Worm (Caenorhabditis elegans) whole organism, L1 larva: ENCODE measurements around the gene scl-13.

ENCODE experiments used
- C16A3.4 ChIP-seq: fragments of 150-350 bp; optimal IDR thresholded peaks from 2 replicates; lab custom pipeline; 2014; ENCODE audit warnings: missing biosample characterization, missing genetic modification characterization
- F16B12.6 ChIP-seq: fragments of 150-350 bp; optimal IDR thresholded peaks from 2 replicates; lab custom pipeline; 2014; ENCODE audit warnings: missing biosample characterization, missing genetic modification characterization
- Y116A8C.19 ChIP-seq: sonication (generic microtip); optimal IDR thresholded peaks from 2 replicates; lab custom pipeline; 2016; ENCODE audit warnings: missing compliant biosample characterization, missing genetic modification characterization, borderline replicate concordance
- aly-2 ChIP-seq: fragments of 150-350 bp; optimal IDR thresholded peaks from 2 replicates; lab custom pipeline; 2014; ENCODE audit warnings: missing biosample characterization, missing genetic modification characterization
- ama-1 ChIP-seq: fragments of 150-350 bp; optimal IDR thresholded peaks from 2 replicates; lab custom pipeline; 2014
- ceh-63 ChIP-seq: fragments of 200-800 bp; sonication (Bioruptor generic); optimal IDR thresholded peaks from 2 replicates; lab custom pipeline; 2018; ENCODE audit warnings: mild to moderate bottlenecking, missing genetic modification characterization, missing compliant biosample characterization
- ces-1 ChIP-seq: fragments of 150-350 bp; optimal IDR thresholded peaks from 2 replicates; lab custom pipeline; 2014; ENCODE audit warnings: missing biosample characterization, missing genetic modification reagents, missing genetic modification characterization
- egl-27 ChIP-seq, 2 experiments: fragments of 150-350 bp in 1 of 2; sonication (generic microtip); optimal IDR thresholded peaks; 3 replicates each; lab custom pipeline; 2017 to 2018; ENCODE audit warnings: missing biosample characterization in 2 of 2, missing genetic modification characterization in 2 of 2, missing genetic modification reagents in 2 of 2
- elt-2 ChIP-seq: sonication (generic microtip); optimal IDR thresholded peaks from 2 replicates; lab custom pipeline; 2016; ENCODE audit warnings: missing genetic modification characterization, mild to moderate bottlenecking, inconsistent platforms, missing compliant biosample characterization, missing genetic modification reagents
- elt-3 ChIP-seq, 6 experiments: fragments of 150-350 bp in 1 of 6; sonication (generic microtip); optimal IDR thresholded peaks; 2 replicates each; lab custom pipeline; 2017 to 2018; ENCODE audit warnings: missing biosample characterization in 6 of 6, missing genetic modification characterization in 6 of 6, inconsistent platforms in 1 of 6
- fkh-8 ChIP-seq: sonication (generic microtip); optimal IDR thresholded peaks from 2 replicates; lab custom pipeline; 2016; ENCODE audit warnings: mild to moderate bottlenecking, missing genetic modification characterization, missing compliant biosample characterization
- grh-1 ChIP-seq: fragments of 200-800 bp; sonication (Bioruptor generic); IDR thresholded peaks from 2 replicates; pipeline ENCODE4 v1.3.6; 2022; ENCODE audit warnings: missing genetic modification reagents, missing genetic modification characterization, missing compliant biosample characterization
- hlh-4 ChIP-seq: sonication (generic microtip); optimal IDR thresholded peaks from 2 replicates; lab custom pipeline; 2016; ENCODE audit warnings: mild to moderate bottlenecking, missing genetic modification characterization, missing compliant biosample characterization
- isw-1 ChIP-seq: fragments of 200-800 bp; sonication (Bioruptor generic); IDR thresholded peaks from 2 replicates; pipeline ENCODE4 v1.3.6; 2022; ENCODE audit warnings: missing genetic modification characterization, missing compliant biosample characterization
- jun-1 ChIP-seq: fragments of 150-350 bp; optimal IDR thresholded peaks from 2 replicates; lab custom pipeline; 2014; ENCODE audit warnings: missing biosample characterization, missing genetic modification reagents, missing genetic modification characterization
- lin-39 ChIP-seq: fragments of 150-350 bp; optimal IDR thresholded peaks from 2 replicates; lab custom pipeline; 2014; ENCODE audit warnings: missing biosample characterization, missing genetic modification reagents, missing genetic modification characterization
- lir-3 ChIP-seq: sonication (generic microtip); optimal IDR thresholded peaks from 2 replicates; lab custom pipeline; 2016; ENCODE audit warnings: mild to moderate bottlenecking, missing genetic modification characterization, moderate library complexity, missing compliant biosample characterization; ENCODE audit not compliant: poor library complexity
- mdl-1 ChIP-seq, 2 experiments: fragments of 150-350 bp; optimal IDR thresholded peaks; 2 replicates each; lab custom pipeline; 2014 to 2017; ENCODE audit warnings: missing biosample characterization in 2 of 2, missing genetic modification characterization in 2 of 2, inconsistent platforms in 1 of 2
- mef-2 ChIP-seq: fragments of 150-350 bp; optimal IDR thresholded peaks from 2 replicates; lab custom pipeline; 2014; ENCODE audit warnings: missing biosample characterization, missing genetic modification characterization
- mep-1 ChIP-seq: fragments of 150-350 bp; optimal IDR thresholded peaks from 2 replicates; lab custom pipeline; 2014; ENCODE audit warnings: missing biosample characterization, missing genetic modification characterization
- nhr-19 ChIP-seq: fragments of 200-800 bp; sonication (Bioruptor generic); conservative IDR thresholded peaks from 2 replicates; pipeline ENCODE4 v1.3.6; 2022; ENCODE audit warnings: missing genetic modification characterization, missing compliant biosample characterization
- nhr-20 ChIP-seq: sonication (generic microtip); optimal IDR thresholded peaks from 2 replicates; lab custom pipeline; 2016; ENCODE audit warnings: mild to moderate bottlenecking, missing genetic modification characterization, missing compliant biosample characterization
- nhr-77 ChIP-seq: fragments of 150-350 bp; optimal IDR thresholded peaks from 2 replicates; lab custom pipeline; 2014; ENCODE audit warnings: missing biosample characterization, missing genetic modification characterization
- nhr-85 ChIP-seq: sonication (generic microtip); peaks from one replicate; lab custom pipeline; 2016; ENCODE audit warnings: missing genetic modification characterization, inconsistent platforms, missing compliant biosample characterization
- pag-3 ChIP-seq: sonication (generic microtip); optimal IDR thresholded peaks from 2 replicates; lab custom pipeline; 2017; ENCODE audit warnings: missing genetic modification characterization, mild to moderate bottlenecking, missing compliant biosample characterization, antibody characterized with exemption, borderline replicate concordance; ENCODE audit not compliant: insufficient read depth
- snpc-4 ChIP-seq: fragments of 150-350 bp; optimal IDR thresholded peaks from 2 replicates; lab custom pipeline; 2014; ENCODE audit warnings: missing biosample characterization, missing genetic modification characterization
- snu-23 ChIP-seq: sonication (generic microtip); optimal IDR thresholded peaks from 2 replicates; lab custom pipeline; 2016; ENCODE audit warnings: missing genetic modification characterization, missing compliant biosample characterization
- sox-4 ChIP-seq: sonication (generic microtip); optimal IDR thresholded peaks from 2 replicates; lab custom pipeline; 2016; ENCODE audit warnings: missing genetic modification characterization, missing compliant biosample characterization
- tlp-1 ChIP-seq: fragments of 150-350 bp; optimal IDR thresholded peaks from 2 replicates; lab custom pipeline; 2014; ENCODE audit warnings: missing biosample characterization, missing genetic modification characterization
- unc-98 ChIP-seq: fragments of 200-800 bp; sonication (Bioruptor generic); IDR thresholded peaks from 2 replicates; pipeline ENCODE4 v1.3.6; 2022; ENCODE audit warnings: missing genetic modification characterization, missing compliant biosample characterization
- xbp-1 ChIP-seq: sonication (generic microtip); optimal IDR thresholded peaks from 2 replicates; lab custom pipeline; 2016; ENCODE audit warnings: missing genetic modification characterization, missing compliant biosample characterization
- zag-1 ChIP-seq: fragments of 150-350 bp; optimal IDR thresholded peaks from 2 replicates; lab custom pipeline; 2014; ENCODE audit warnings: missing biosample characterization, missing genetic modification characterization
- ztf-11 ChIP-seq, 2 experiments: sonication (generic microtip); optimal IDR thresholded peaks; 2 replicates each; lab custom pipeline; 2016 to 2017; ENCODE audit warnings: missing genetic modification characterization in 2 of 2, missing biosample characterization in 1 of 2, missing compliant biosample characterization in 1 of 2

scl-13 gene

ce11 chrV:3776946-3777345 is 34.5 kb downstream of the scl-13 start (continued):
- TF ChIP-seq F16B12.6 (tag; lab: Kevin White, UChicago) (no peak), tlp-1 (tag; lab: Kevin White, UChicago) (no peak), elt-3 (tag; optimal IDR thresholded peaks at IDR 0.05; lab: Kevin White, UChicago) (peak in 1 of 6 experiments; percentile 12), sox-4 (no peak), nhr-19 (no peak), egl-27 (tag; optimal IDR thresholded peaks at IDR 0.05; lab: Kevin White, UChicago) (no peak), ces-1 (GFP tag; lab: Kevin White, UChicago) (no peak), Y116A8C.19 (tag; lab: Kevin White, UChicago) (no peak), lir-3 (tag; lab: Kevin White, UChicago) (no peak), elt-2 (tag; lab: Kevin White, UChicago) (peak; percentile 61)
- TF ChIP-seq, all 84 proteins: peak for 10

ce11 chrV:3776086-3776589 is 35.3 kb downstream of the scl-13 start, which contains the start of gene cysl-3:
TSS of gene cysl-3 (minus strand) at chrV:3776136.
- TF ChIP-seq mef-2 (tag; lab: Kevin White, UChicago) = no peak
- no peak for TF ChIP-seq nhr-77 (tag; lab: Kevin White, UChicago)
- no peak for TF ChIP-seq nhr-85 (tag; lab: Kevin White, UChicago)
- no peak for TF ChIP-seq lin-39 (tag; lab: Kevin White, UChicago)
- no peak for TF ChIP-seq mep-1 (tag; lab: Kevin White, UChicago)
- no peak for TF ChIP-seq unc-98
- no peak for TF ChIP-seq ceh-63 (GFP tag; lab: Kevin White, UChicago)
- no peak for TF ChIP-seq ztf-11 (tag; optimal IDR thresholded peaks at IDR 0.05; lab: Kevin White, UChicago)
- no peak for TF ChIP-seq hlh-4 (tag; lab: Kevin White, UChicago)
- TF ChIP-seq snpc-4 = no peak
- TF ChIP-seq xbp-1 (tag; lab: Kevin White, UChicago) = no peak

ce11 chrV:3774653-3775052 is 36.8 kb downstream of the scl-13 start:
- TF ChIP-seq C16A3.4 (tag; lab: Kevin White, UChicago) (no peak), elt-2 (tag; lab: Kevin White, UChicago) (peak; percentile 14)

- TF ChIP-seq mef-2 (tag; lab: Kevin White, UChicago) = no peak
- TF ChIP-seq nhr-19 = no peak
- no peak for TF ChIP-seq isw-1 (GFP tag; lab: Robert Waterston, UW)
- TF ChIP-seq jun-1 (tag; lab: Kevin White, UChicago) = no peak
- no peak for TF ChIP-seq egl-27 (tag; optimal IDR thresholded peaks at IDR 0.05; lab: Kevin White, UChicago)
- TF ChIP-seq tlp-1 (tag; lab: Kevin White, UChicago) = no peak
- TF ChIP-seq mdl-1 (tag; optimal IDR thresholded peaks at IDR 0.05; lab: Kevin White, UChicago) = no peak
- no peak for TF ChIP-seq aly-2
- no peak for TF ChIP-seq pag-3 (tag; lab: Kevin White, UChicago)
- TF ChIP-seq nhr-20 (tag; lab: Kevin White, UChicago) = no peak
- TF ChIP-seq fkh-8 = no peak
- TF ChIP-seq snu-23 (GFP tag; lab: Kevin White, UChicago) = no peak
- TF ChIP-seq zag-1 (tag; lab: Kevin White, UChicago) = no peak
- no peak for TF ChIP-seq ama-1 (lab: Kevin White, UChicago)
- no peak for TF ChIP-seq grh-1 (GFP tag; lab: Robert Waterston, UW)
- TF ChIP-seq, all 84 proteins: peak for 0
Measured at ce11 chrV:3773618-3774017, 37.8 kb downstream of the scl-13 start.
